Worm (Caenorhabditis elegans): ENCODE data around the gene del-9.

DNA sequence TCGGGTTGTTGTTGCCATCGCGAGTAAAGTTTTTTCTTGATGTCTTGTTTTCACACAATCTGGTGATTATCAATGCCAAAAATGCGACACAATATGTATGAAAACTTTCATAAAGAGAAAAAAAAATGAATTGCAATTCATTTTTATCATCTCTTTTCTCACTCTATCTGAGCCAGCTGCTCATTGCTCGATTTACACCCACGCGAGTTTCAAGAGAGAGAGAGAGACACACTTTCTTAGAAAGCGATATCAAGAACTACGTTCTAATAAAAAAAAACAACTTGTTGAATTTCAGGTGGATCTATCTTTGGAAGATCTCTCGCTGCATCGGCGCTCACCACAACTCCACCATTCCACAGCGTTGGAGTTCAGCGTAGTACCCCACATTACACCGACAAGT, 14.5 kb downstream of the del-9 start:
- no peak for TF ChIP-seq attf-5 (GFP tag; optimal IDR thresholded peaks at IDR 0.05)
- no peak for TF ChIP-seq tbp1 (GFP tag; optimal IDR thresholded peaks at IDR 0.05)
- no peak for TF ChIP-seq pha-4 (tag; optimal IDR thresholded peaks at IDR 0.05)
- no peak for TF ChIP-seq ets-4 (GFP tag; optimal IDR thresholded peaks at IDR 0.05)
- no peak for TF ChIP-seq mel-28 (tag; optimal IDR thresholded peaks at IDR 0.05; ENCODE audit: borderline replicate concordance)
- no peak for TF ChIP-seq ztf-26 (tag; optimal IDR thresholded peaks at IDR 0.05)
- no peak for TF ChIP-seq unc-62 (GFP tag; optimal IDR thresholded peaks at IDR 0.05)
- TF ChIP-seq ztf-6 (GFP tag; IDR thresholded peaks at IDR 0.05), result no peak
- no peak for TF ChIP-seq snpc-1.1 (tag; optimal IDR thresholded peaks at IDR 0.05; ENCODE audit: insufficient read depth)
- TF ChIP-seq athp-1 (tag; optimal IDR thresholded peaks at IDR 0.05), result no peak

All from whole organism, young adult.